Fruit fly (Drosophila melanogaster): ENCODE results near the gene CG2698.

The CG2698 gene

dm6 chr3R:7977011-7977925 lies 24.1 kb upstream of the CG2698 start (continued):
- TF ChIP-seq Bdp1 (GFP tag; optimal IDR thresholded peaks at IDR 0.05): no peak
- no peak for TF ChIP-seq usp (GFP tag; optimal IDR thresholded peaks at IDR 0.05)
- no peak for TF ChIP-seq Lpt (GFP tag; optimal IDR thresholded peaks at IDR 0.05)
- no peak for TF ChIP-seq CG6654 (GFP tag; optimal IDR thresholded peaks at IDR 0.05)
- no peak for TF ChIP-seq Usf (GFP tag; optimal IDR thresholded peaks at IDR 0.05)
- TF ChIP-seq ash1 (GFP tag; optimal IDR thresholded peaks at IDR 0.05): no peak
- no peak for TF ChIP-seq bowl (GFP tag; IDR thresholded peaks at IDR 0.05)
- peak; percentile 91 for TF ChIP-seq bigmax (GFP tag; optimal IDR thresholded peaks at IDR 0.05)
- no peak for TF ChIP-seq CG30403 (GFP tag; optimal IDR thresholded peaks at IDR 0.05)
- no peak for TF ChIP-seq tio (GFP tag; optimal IDR thresholded peaks at IDR 0.05)
- peak; percentile 52 for TF ChIP-seq Dek (tag; optimal IDR thresholded peaks at IDR 0.05)
- peak; percentile 33 for TF ChIP-seq da (GFP tag; optimal IDR thresholded peaks at IDR 0.05)
- no peak for TF ChIP-seq trh (GFP tag; optimal IDR thresholded peaks at IDR 0.05)
- no peak for TF ChIP-seq D19B (GFP tag; optimal IDR thresholded peaks at IDR 0.05)
- no peak for TF ChIP-seq Dad (GFP tag; optimal IDR thresholded peaks at IDR 0.05)
- no peak for TF ChIP-seq CG8765 (GFP tag; IDR thresholded peaks at IDR 0.05)
- peak; percentile 41 for TF ChIP-seq CG4617 (GFP tag; optimal IDR thresholded peaks at IDR 0.05; ENCODE audit: borderline replicate concordance)
- peak; percentile 28; the same call in 1 of the 2 replicates for TF ChIP-seq Bgb (GFP tag; IDR thresholded peaks at IDR 0.05; ENCODE audit: partially characterized antibody)
- TF ChIP-seq CG7556 (GFP tag; optimal IDR thresholded peaks at IDR 0.05): no peak
- TF ChIP-seq CG7357 (GFP tag; IDR thresholded peaks at IDR 0.05): no peak
- peak; percentile 70 for TF ChIP-seq HmgD (GFP tag; optimal IDR thresholded peaks at IDR 0.05)
- peak; percentile 72 for TF ChIP-seq CG10543 (GFP tag; optimal IDR thresholded peaks at IDR 0.05)
- no peak for TF ChIP-seq CG6689 (GFP tag; IDR thresholded peaks at IDR 0.05)
- TF ChIP-seq CG10267 (tag; optimal IDR thresholded peaks at IDR 0.05): peak; percentile 56
- TF ChIP-seq ftz-f1 (GFP tag; optimal IDR thresholded peaks at IDR 0.05): no peak
- peak; percentile 3 for TF ChIP-seq CG9437 (GFP tag; optimal IDR thresholded peaks at IDR 0.05)
- no peak for TF ChIP-seq al (GFP tag; IDR thresholded peaks at IDR 0.05)
- TF ChIP-seq peb (GFP tag; IDR thresholded peaks at IDR 0.05): no peak
- TF ChIP-seq CG17568 (GFP tag; optimal IDR thresholded peaks at IDR 0.05): peak; percentile 37
- no peak for TF ChIP-seq CG11093 (GFP tag; IDR thresholded peaks at IDR 0.05)
- TF ChIP-seq gsb-n (tag; optimal IDR thresholded peaks at IDR 0.05): peak; percentile 53
- TF ChIP-seq Myb (GFP tag; optimal IDR thresholded peaks at IDR 0.05): peak; percentile 54
- peak; percentile 64 for TF ChIP-seq Fer1 (GFP tag; optimal IDR thresholded peaks at IDR 0.05)
- TF ChIP-seq CG8478 (optimal IDR thresholded peaks at IDR 0.05): no peak
- no peak for TF ChIP-seq CG9609 (GFP tag; optimal IDR thresholded peaks at IDR 0.05)
- no peak for TF ChIP-seq Ssrp (tag; optimal IDR thresholded peaks at IDR 0.05)
- no peak for TF ChIP-seq cas (GFP tag; IDR thresholded peaks at IDR 0.05)
- no peak for TF ChIP-seq CG18764 (GFP tag; optimal IDR thresholded peaks at IDR 0.05)
- TF ChIP-seq CG12236 (GFP tag; optimal IDR thresholded peaks at IDR 0.05): no peak
- TF ChIP-seq Hey (tag; optimal IDR thresholded peaks at IDR 0.05): no peak
- peak in 1 of 2 experiments; percentile 10 for TF ChIP-seq crp (GFP tag; optimal IDR thresholded peaks at IDR 0.05)
- peak; percentile 29 for TF ChIP-seq CG1233 (GFP tag; optimal IDR thresholded peaks at IDR 0.05)
- TF ChIP-seq sug (tag; optimal IDR thresholded peaks at IDR 0.05): peak; percentile 62
- TF ChIP-seq chinmo (GFP tag; IDR thresholded peaks at IDR 0.05; ENCODE audit: partially characterized antibody): peak; percentile 43; the same call in 1 of the 4 replicates
- no peak for TF ChIP-seq CG17328 (GFP tag; IDR thresholded peaks at IDR 0.05)
- TF ChIP-seq ara (GFP tag; IDR thresholded peaks at IDR 0.05): no peak
- TF ChIP-seq CG10654 (GFP tag; optimal IDR thresholded peaks at IDR 0.05): no peak
- TF ChIP-seq CrebB (tag; optimal IDR thresholded peaks at IDR 0.05): no peak
- peak; percentile 62 for TF ChIP-seq Hmr (GFP tag; optimal IDR thresholded peaks at IDR 0.05)
- TF ChIP-seq pb (GFP tag; optimal IDR thresholded peaks at IDR 0.05): peak; percentile 3

All from whole organism, embryonic.